Worm (Caenorhabditis elegans): ENCODE results near the gene mrpl-30.
"Not testable (repeated sequence)": the region's sequence is repeated elsewhere in the genome, so short reads cannot be mapped to it uniquely, and the experiment has no call there.

- not testable (repeated sequence) for TF ChIP-seq tab-1 (GFP tag; IDR thresholded peaks at IDR 0.05); med-1 (GFP tag; optimal IDR thresholded peaks at IDR 0.05; ENCODE audit: insufficient read depth); T22C8.4 (GFP tag; IDR thresholded peaks at IDR 0.05); ref-1 (GFP tag; conservative IDR thresholded peaks at IDR 0.05); ztf-23 (GFP tag; IDR thresholded peaks at IDR 0.05)
Observed at ce11 chrIII:2458742-2459141, 48.0 kb upstream of the mrpl-30 start, which contains the start of gene E02H9.3.

All from whole organism, midembryonic.